Worm (Caenorhabditis elegans) whole organism, L4 larva: ENCODE measurements around the gene dod-6.
A peak's percentile ranks its signal among the peaks of the same experiment; 100 is the strongest.
"Not testable (repeated sequence)": the region's sequence is repeated elsewhere in the genome, so short reads cannot be mapped to it uniquely, and the experiment has no call there.

Experiments used
- D1046.2 ChIP-seq: fragments of 200-800 bp; sonication (Bioruptor generic); IDR thresholded peaks from 2 replicates; pipeline ENCODE4 v1.3.6; 2022; ENCODE audit warnings: missing genetic modification characterization, missing compliant biosample characterization
- F44E2.7 ChIP-seq: fragments of 200-800 bp; sonication (Bioruptor generic); IDR thresholded peaks from 2 replicates; pipeline ENCODE4 v2.1.2; 2022; ENCODE audit warnings: missing genetic modification characterization, missing compliant biosample characterization
- Y48G9A.11 ChIP-seq: fragments of 200-800 bp; sonication (Bioruptor generic); IDR thresholded peaks from 2 replicates; pipeline ENCODE4 v1.3.6; 2022; ENCODE audit warnings: missing genetic modification reagents, missing genetic modification characterization, missing compliant biosample characterization
- Y5F2A.4 ChIP-seq: fragments of 200-800 bp; sonication (Bioruptor generic); optimal IDR thresholded peaks from 2 replicates; lab custom pipeline; 2018; ENCODE audit warnings: mild to moderate bottlenecking, missing genetic modification characterization, missing compliant biosample characterization
- ZK337.2 ChIP-seq: fragments of 200-800 bp; sonication (Bioruptor generic); IDR thresholded peaks from 2 replicates; pipeline ENCODE4 v1.3.6; 2022; ENCODE audit warnings: missing genetic modification reagents, missing genetic modification characterization, missing compliant biosample characterization
- ZK546.5 ChIP-seq, 2 experiments: sonication (generic microtip); optimal IDR thresholded peaks; 2 replicates each; lab custom pipeline; 2017; ENCODE audit warnings: missing biosample characterization in 2 of 2, missing genetic modification characterization in 2 of 2
- aha-1 ChIP-seq: fragments of 150-350 bp; peaks from one replicate; lab custom pipeline; 2014; ENCODE audit warnings: missing biosample characterization, missing genetic modification characterization
- aly-2 ChIP-seq: sonication (generic microtip); optimal IDR thresholded peaks from 2 replicates; lab custom pipeline; 2018; ENCODE audit warnings: missing biosample characterization, missing genetic modification characterization
- ama-1 ChIP-seq: fragments of 150-350 bp; optimal IDR thresholded peaks from 2 replicates; lab custom pipeline; 2014; ENCODE audit warnings: inconsistent platforms, mixed read lengths
- ceh-44 ChIP-seq: fragments of 200-800 bp; sonication (Bioruptor generic); IDR thresholded peaks from 2 replicates; pipeline ENCODE4 v1.3.6; 2022; ENCODE audit warnings: missing genetic modification reagents, missing genetic modification characterization, missing compliant biosample characterization
- ctbp-1 ChIP-seq: fragments of 200-800 bp; sonication (Bioruptor generic); IDR thresholded peaks from 2 replicates; pipeline ENCODE4 v1.3.6; 2022; ENCODE audit warnings: missing genetic modification reagents, missing genetic modification characterization, missing compliant biosample characterization
- daf-16 ChIP-seq, 3 experiments: sonication (generic microtip); optimal IDR thresholded peaks; 2 replicates each; lab custom pipeline; 2016 to 2017; ENCODE audit warnings: missing genetic modification characterization in 3 of 3, missing genetic modification reagents in 3 of 3, mild to moderate bottlenecking in 2 of 3, missing compliant biosample characterization in 2 of 3, missing biosample characterization in 1 of 3, moderate library complexity in 1 of 3
- dmd-8 ChIP-seq: fragments of 200-800 bp; sonication (Bioruptor generic); IDR thresholded peaks from 2 replicates; pipeline ENCODE4 v1.3.6; 2022; ENCODE audit warnings: missing genetic modification characterization, missing compliant biosample characterization
- dpl-1 ChIP-seq: fragments of 150-350 bp; optimal IDR thresholded peaks from 2 replicates; lab custom pipeline; 2014; ENCODE audit warnings: missing biosample characterization, missing genetic modification reagents, missing genetic modification characterization
- duxl-1 ChIP-seq: sonication (generic microtip); optimal IDR thresholded peaks from 2 replicates; lab custom pipeline; 2016; ENCODE audit warnings: mild to moderate bottlenecking, missing genetic modification characterization, moderate library complexity, missing compliant biosample characterization; ENCODE audit not compliant: poor library complexity
- dve-1 ChIP-seq: sonication (generic microtip); optimal IDR thresholded peaks from 2 replicates; lab custom pipeline; 2017; ENCODE audit warnings: antibody characterized with exemption, mild to moderate bottlenecking, missing genetic modification characterization, missing compliant biosample characterization; ENCODE audit not compliant: insufficient read depth
- fos-1 ChIP-seq: fragments of 150-350 bp; optimal IDR thresholded peaks from 2 replicates; lab custom pipeline; 2014; ENCODE audit warnings: missing biosample characterization, missing genetic modification characterization
- hlh-11 ChIP-seq: fragments of 200-800 bp; sonication (Bioruptor generic); optimal IDR thresholded peaks from 2 replicates; lab custom pipeline; 2018; ENCODE audit warnings: mild to moderate bottlenecking, missing genetic modification characterization, missing compliant biosample characterization
- hlh-30 ChIP-seq: sonication (generic microtip); optimal IDR thresholded peaks from 2 replicates; lab custom pipeline; 2017; ENCODE audit warnings: antibody characterized with exemption, mild to moderate bottlenecking, missing genetic modification characterization, missing compliant biosample characterization; ENCODE audit not compliant: insufficient read depth
- hmg-1.1 ChIP-seq: fragments of 200-800 bp; sonication (Bioruptor generic); IDR thresholded peaks from 2 replicates; pipeline ENCODE4 v1.3.6; 2022; ENCODE audit warnings: missing genetic modification reagents, missing genetic modification characterization, missing compliant biosample characterization
- lim-7 ChIP-seq: fragments of 200-800 bp; sonication (Bioruptor generic); IDR thresholded peaks from 2 replicates; pipeline ENCODE4 v1.3.6; 2022; ENCODE audit warnings: missing genetic modification characterization, missing compliant biosample characterization
- lin-13 ChIP-seq: fragments of 150-350 bp; optimal IDR thresholded peaks from 2 replicates; lab custom pipeline; 2014; ENCODE audit warnings: missing biosample characterization, missing genetic modification reagents, missing genetic modification characterization
- lin-38 ChIP-seq: fragments of 200-800 bp; sonication (Bioruptor generic); IDR thresholded peaks from 2 replicates; pipeline ENCODE4 v1.3.6; 2022; ENCODE audit warnings: missing genetic modification reagents, missing genetic modification characterization, missing compliant biosample characterization
- lsy-2 ChIP-seq, 2 experiments: fragments of 150-350 bp in 1 of 2; sonication (generic microtip) in 1 of 2; optimal IDR thresholded peaks; 2 replicates each; lab custom pipeline; 2014 to 2017; ENCODE audit warnings: missing biosample characterization in 2 of 2, missing genetic modification characterization in 2 of 2
- mdl-1 ChIP-seq, 2 experiments: fragments of 150-350 bp in 1 of 2; sonication (generic microtip) in 1 of 2; optimal IDR thresholded peaks; 2 replicates each; lab custom pipeline; 2014 to 2017; ENCODE audit warnings: missing biosample characterization in 2 of 2, missing genetic modification characterization in 2 of 2
- mxl-3 ChIP-seq: fragments of 200-800 bp; sonication (Bioruptor generic); optimal IDR thresholded peaks from 2 replicates; lab custom pipeline; 2018; ENCODE audit warnings: mild to moderate bottlenecking, missing genetic modification characterization, missing compliant biosample characterization
- nhr-102 ChIP-seq: sonication (generic microtip); optimal IDR thresholded peaks from 2 replicates; lab custom pipeline; 2016; ENCODE audit warnings: mild to moderate bottlenecking, missing genetic modification characterization, moderate library complexity, missing compliant biosample characterization
- nhr-28 ChIP-seq: fragments of 150-350 bp; optimal IDR thresholded peaks from 2 replicates; lab custom pipeline; 2014; ENCODE audit warnings: missing biosample characterization, missing genetic modification characterization
- nhr-42 ChIP-seq: fragments of 200-800 bp; sonication (Bioruptor generic); IDR thresholded peaks from 2 replicates; pipeline ENCODE4 v1.3.6; 2022; ENCODE audit warnings: missing genetic modification characterization, missing compliant biosample characterization
- nhr-48 ChIP-seq: sonication (generic microtip); optimal IDR thresholded peaks from 2 replicates; lab custom pipeline; 2016; ENCODE audit warnings: mild to moderate bottlenecking, missing genetic modification characterization, missing compliant biosample characterization
- pha-4 ChIP-seq, 2 experiments: fragments of 150-350 bp in 1 of 2; fragments of 200-800 bp in 1 of 2; sonication (Bioruptor generic) in 1 of 2; IDR thresholded peaks in 1 of 2; optimal IDR thresholded peaks in 1 of 2; 2 replicates each; pipeline versions ENCODE4 v1.3.6 to Lab custom; 2014 to 2022; ENCODE audit warnings: missing genetic modification characterization in 2 of 2, missing genetic modification reagents in 2 of 2, missing biosample characterization in 1 of 2, missing compliant biosample characterization in 1 of 2
- pqm-1 ChIP-seq: sonication (generic microtip); optimal IDR thresholded peaks from 2 replicates; lab custom pipeline; 2017; ENCODE audit warnings: missing biosample characterization, missing genetic modification characterization
- rbr-2 ChIP-seq: sonication (generic microtip); optimal IDR thresholded peaks from 2 replicates; lab custom pipeline; 2016; ENCODE audit warnings: missing genotype, missing genetic modification characterization, missing compliant biosample characterization
- saeg-2 ChIP-seq: fragments of 200-800 bp; sonication (Bioruptor generic); IDR thresholded peaks from 2 replicates; pipeline ENCODE4 v1.3.6; 2022; ENCODE audit warnings: missing genetic modification reagents, missing genetic modification characterization, missing compliant biosample characterization
- skn-1 ChIP-seq: fragments of 150-350 bp; optimal IDR thresholded peaks from 2 replicates; lab custom pipeline; 2014; ENCODE audit warnings: missing biosample characterization, missing genetic modification characterization
- tag-97 ChIP-seq: fragments of 200-800 bp; sonication (Bioruptor generic); IDR thresholded peaks from 2 replicates; pipeline ENCODE4 v1.3.6; 2022; ENCODE audit warnings: missing genetic modification characterization, missing compliant biosample characterization
- unc-130 ChIP-seq: sonication (generic microtip); optimal IDR thresholded peaks from 2 replicates; lab custom pipeline; 2016; ENCODE audit warnings: missing genetic modification reagents, missing genetic modification characterization, missing compliant biosample characterization
- unc-62 ChIP-seq, 3 experiments: fragments of 150-350 bp in 1 of 3; sonication (generic microtip); optimal IDR thresholded peaks in 2 of 3; peaks in 1 of 3; 1 replicate in 1 of 3; 2 replicates in 2 of 3; lab custom pipeline; 2014 to 2017; ENCODE audit warnings: missing biosample characterization in 3 of 3, missing genetic modification characterization in 3 of 3, missing genetic modification reagents in 3 of 3, missing genotype in 1 of 3
- zfp-2 ChIP-seq: sonication (generic microtip); optimal IDR thresholded peaks from 2 replicates; lab custom pipeline; 2016; ENCODE audit warnings: mild to moderate bottlenecking, missing genetic modification characterization, missing compliant biosample characterization
- ztf-7 ChIP-seq: fragments of 150-350 bp; optimal IDR thresholded peaks from 2 replicates; lab custom pipeline; 2014; ENCODE audit warnings: missing biosample characterization, missing genetic modification characterization

dod-6 gene

ce11 chrIII:10218587-10218986, 21.1 kb downstream of the dod-6 start, which contains the start of the genes rde-4 and cox-14 (continued):
- TF ChIP-seq nhr-102 = peak; percentile 34
- no peak for TF ChIP-seq nhr-48 (tag; lab: Kevin White, UChicago)
- peak; percentile 73 for TF ChIP-seq rbr-2
- no peak for TF ChIP-seq lim-7 (GFP tag; lab: Robert Waterston, UW)
- peak; percentile 78 for TF ChIP-seq dve-1 (tag; lab: Kevin White, UChicago)
- TF ChIP-seq pha-4 (GFP tag; IDR thresholded peaks at IDR 0.05; lab: Robert Waterston, UW) = no peak
- TF ChIP-seq pha-4 (tag; optimal IDR thresholded peaks at IDR 0.05; lab: Kevin White, UChicago) = peak; percentile 57
- TF ChIP-seq ztf-7 (tag; lab: Kevin White, UChicago) = peak; percentile 73
- TF ChIP-seq unc-130 = peak; percentile 56
- no peak for TF ChIP-seq daf-16 (GFP tag; optimal IDR thresholded peaks at IDR 0.05; lab: Kevin White, UChicago)
- TF ChIP-seq daf-16 (tag; optimal IDR thresholded peaks at IDR 0.05; lab: Kevin White, UChicago) = peak; percentile 78
- no peak for TF ChIP-seq ceh-44 (GFP tag; lab: Robert Waterston, UW)
- no peak for TF ChIP-seq tag-97 (GFP tag; lab: Robert Waterston, UW)
- TF ChIP-seq Y5F2A.4 = no peak
- TF ChIP-seq duxl-1 (tag; lab: Kevin White, UChicago) = no peak
- TF ChIP-seq lsy-2 (tag; optimal IDR thresholded peaks at IDR 0.05; lab: Kevin White, UChicago) = peak; percentile 96 to 100
- TF ChIP-seq mdl-1 (tag; optimal IDR thresholded peaks at IDR 0.05; lab: Kevin White, UChicago) = peak in 1 of 2 experiments; percentile 17
- peak; percentile 93 for TF ChIP-seq dpl-1
- peak; percentile 68 for TF ChIP-seq lin-13 (GFP tag; lab: Kevin White, UChicago)
- TF ChIP-seq hlh-30 (tag; lab: Kevin White, UChicago) = peak; percentile 88
- TF ChIP-seq aha-1 = peak; percentile 64
- peak; percentile 18 for TF ChIP-seq ama-1
- peak; percentile 68 for TF ChIP-seq nhr-28

ce11 chrIII:10221860-10222259, 24.3 kb downstream of the dod-6 start, which contains the start of gene Y70G10A.4:
Gene Y70G10A.4 (plus strand): TSS chrIII:10222160.
- not testable (repeated sequence) for TF ChIP-seq unc-130; ctbp-1 (GFP tag; lab: Robert Waterston, UW); aly-2 (tag; lab: Kevin White, UChicago)

ce11 chrIII:10231641-10232040, 34.1 kb downstream of the dod-6 start:
- TF ChIP-seq fos-1 (no peak), unc-62 (GFP tag; optimal IDR thresholded peaks at IDR 0.05 in 1 of 2; lab: Kevin White, UChicago) (peak in 1 of 2 experiments; percentile 94), unc-62 (tag; optimal IDR thresholded peaks at IDR 0.05; lab: Kevin White, UChicago) (no peak), hmg-1.1 (GFP tag; lab: Robert Waterston, UW) (no peak), lin-38 (GFP tag; lab: Robert Waterston, UW) (no peak)

- TF ChIP-seq lim-7 (GFP tag; lab: Robert Waterston, UW) = no peak
- no peak for TF ChIP-seq ZK337.2 (GFP tag; lab: Robert Waterston, UW)
- no peak for TF ChIP-seq aly-2 (tag; lab: Kevin White, UChicago)
- no peak for TF ChIP-seq dmd-8
These were observed 36.5 kb downstream of the dod-6 start, which contains the start of gene paml-1 for ce11 chrIII:10233979-10234378. Gene paml-1 (minus strand): TSS chrIII:10234079.

- TF ChIP-seq F44E2.7 (GFP tag; lab: Robert Waterston, UW) (no peak), skn-1 (tag; lab: Kevin White, UChicago) (no peak), hmg-1.1 (GFP tag; lab: Robert Waterston, UW) (no peak), rbr-2 (no peak), saeg-2 (no peak), lsy-2 (tag; optimal IDR thresholded peaks at IDR 0.05; lab: Kevin White, UChicago) (no peak), ctbp-1 (GFP tag; lab: Robert Waterston, UW) (no peak), lin-13 (GFP tag; lab: Kevin White, UChicago) (no peak), D1046.2 (GFP tag; lab: Robert Waterston, UW) (no peak), hlh-11 (tag; lab: Kevin White, UChicago) (peak; percentile 33), zfp-2 (tag; lab: Kevin White, UChicago) (no peak), nhr-28 (peak; percentile 11), Y48G9A.11 (GFP tag; lab: Robert Waterston, UW) (no peak), hlh-30 (tag; lab: Kevin White, UChicago) (peak; percentile 28), nhr-42 (no peak), unc-62 (GFP tag; optimal IDR thresholded peaks at IDR 0.05 in 1 of 2; lab: Kevin White, UChicago) (no peak), unc-62 (tag; optimal IDR thresholded peaks at IDR 0.05; lab: Kevin White, UChicago) (no peak), duxl-1 (tag; lab: Kevin White, UChicago) (no peak), ceh-44 (GFP tag; lab: Robert Waterston, UW) (no peak), ZK546.5 (tag; optimal IDR thresholded peaks at IDR 0.05; lab: Kevin White, UChicago) (no peak), mxl-3 (GFP tag; lab: Kevin White, UChicago) (peak; percentile 67), mdl-1 (tag; optimal IDR thresholded peaks at IDR 0.05; lab: Kevin White, UChicago) (peak in 1 of 2 experiments; percentile 1), pqm-1 (tag; lab: Kevin White, UChicago) (no peak)
These were observed 38.9 kb downstream of the dod-6 start for ce11 chrIII:10236291-10236871.
